Worm (Caenorhabditis elegans) whole organism, late embryonic: Measurements from ENCODE around the gene skr-3.

Experiments used
- ama-1 ChIP-seq: fragments of 150-350 bp; optimal IDR thresholded peaks from 2 replicates; lab custom pipeline; 2014
- ceh-22 ChIP-seq: sonication (generic microtip); optimal IDR thresholded peaks from 2 replicates; lab custom pipeline; 2017; ENCODE audit warnings: missing biosample characterization, missing genetic modification characterization
- ceh-24 ChIP-seq: sonication (generic microtip); optimal IDR thresholded peaks from 2 replicates; lab custom pipeline; 2016; ENCODE audit warnings: mild to moderate bottlenecking, missing genetic modification characterization, missing compliant biosample characterization
- ceh-45 ChIP-seq: fragments of 200-800 bp; sonication (Bioruptor generic); IDR thresholded peaks from 2 replicates; pipeline ENCODE4 v1.3.6; 2022; ENCODE audit warnings: missing genetic modification reagents, missing genetic modification characterization, missing compliant biosample characterization
- che-1 ChIP-seq: sonication (generic microtip); optimal IDR thresholded peaks from 2 replicates; lab custom pipeline; 2016; ENCODE audit warnings: mild to moderate bottlenecking, missing genetic modification characterization, missing compliant biosample characterization
- npax-4 ChIP-seq: sonication (generic microtip); optimal IDR thresholded peaks from 2 replicates; lab custom pipeline; 2016; ENCODE audit warnings: missing genetic modification characterization, missing compliant biosample characterization
- pqm-1 ChIP-seq: sonication (generic microtip); optimal IDR thresholded peaks from 2 replicates; lab custom pipeline; 2016; ENCODE audit warnings: missing genetic modification characterization, missing compliant biosample characterization
- zip-5 ChIP-seq: sonication (generic microtip); optimal IDR thresholded peaks from 2 replicates; lab custom pipeline; 2016; ENCODE audit warnings: missing genetic modification characterization, missing compliant biosample characterization

DNA sequence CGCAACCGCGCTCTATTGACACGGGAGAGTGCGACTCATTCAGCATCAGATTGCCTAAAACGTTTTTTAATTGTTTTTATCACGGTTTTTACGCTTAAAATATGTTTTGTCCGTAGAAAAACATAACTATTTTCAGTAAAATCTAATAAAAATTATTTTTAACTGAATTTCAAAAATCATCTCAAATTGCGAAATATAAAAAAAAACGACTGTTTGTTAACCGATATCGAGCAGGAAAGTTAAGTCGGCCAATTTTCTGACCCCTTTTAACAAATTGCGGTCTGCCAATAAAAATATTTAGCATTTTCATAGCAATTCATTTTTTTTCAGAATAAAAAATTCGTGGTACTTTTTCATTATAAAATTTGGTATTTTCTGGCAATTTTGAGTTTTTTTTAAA, 385 bp upstream of the skr-3 start:
- TF ChIP-seq ceh-22 (no peak), ama-1 (no peak), che-1 (tag; lab: Kevin White, UChicago) (no peak), zip-5 (tag; lab: Kevin White, UChicago) (no peak), pqm-1 (tag; lab: Kevin White, UChicago) (no peak), npax-4 (tag; lab: Kevin White, UChicago) (no peak), ceh-45 (GFP tag; lab: Robert Waterston, UW) (no peak), ceh-24 (tag; lab: Kevin White, UChicago) (no peak)
